Worm (Caenorhabditis elegans): ENCODE measurements around the gene F02D8.1.
A peak's percentile ranks its signal among the peaks of the same experiment; 100 is the strongest.

F02D8.1 gene

DNA sequence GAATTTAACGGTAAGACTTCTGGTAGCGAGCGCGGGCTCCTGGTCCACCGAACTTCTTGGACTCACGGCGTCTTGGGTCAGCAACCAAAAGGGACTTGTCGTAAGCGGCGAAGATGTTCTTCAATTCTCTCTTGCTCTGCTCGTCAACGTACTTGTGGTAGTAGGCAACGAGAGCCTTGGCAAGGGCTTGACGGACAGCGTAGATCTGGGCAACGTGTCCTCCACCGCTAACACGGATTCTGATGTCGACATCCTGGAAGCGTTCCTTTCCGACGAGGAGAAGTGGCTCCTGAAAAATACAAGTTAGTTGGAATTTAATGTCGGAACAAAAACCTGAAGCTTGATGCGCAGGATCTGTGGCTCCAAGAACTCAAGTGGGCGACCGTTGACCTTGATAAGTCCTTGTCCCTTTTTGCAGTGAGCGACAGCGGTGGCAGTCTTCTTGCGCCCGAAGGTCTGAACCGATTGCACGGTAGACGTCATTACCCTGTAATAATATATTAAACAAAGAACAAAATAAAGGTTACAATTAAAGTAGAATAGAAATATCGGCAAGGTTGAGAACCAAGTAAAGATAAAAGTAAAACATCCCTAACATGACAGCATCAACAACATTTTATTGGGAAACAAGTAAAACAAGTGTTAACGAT, 21.7 kb upstream of the F02D8.1 start, which contains the start of gene rps-16:
Gene rps-16 (minus strand): TSS at position 487 of the 650 bp plus-strand sequence.
- TF ChIP-seq dao-5 (tag; optimal IDR thresholded peaks at IDR 0.05), result peak; percentile 19
- TF ChIP-seq W03F9.2 (tag; optimal IDR thresholded peaks at IDR 0.05), result no peak

DNA sequence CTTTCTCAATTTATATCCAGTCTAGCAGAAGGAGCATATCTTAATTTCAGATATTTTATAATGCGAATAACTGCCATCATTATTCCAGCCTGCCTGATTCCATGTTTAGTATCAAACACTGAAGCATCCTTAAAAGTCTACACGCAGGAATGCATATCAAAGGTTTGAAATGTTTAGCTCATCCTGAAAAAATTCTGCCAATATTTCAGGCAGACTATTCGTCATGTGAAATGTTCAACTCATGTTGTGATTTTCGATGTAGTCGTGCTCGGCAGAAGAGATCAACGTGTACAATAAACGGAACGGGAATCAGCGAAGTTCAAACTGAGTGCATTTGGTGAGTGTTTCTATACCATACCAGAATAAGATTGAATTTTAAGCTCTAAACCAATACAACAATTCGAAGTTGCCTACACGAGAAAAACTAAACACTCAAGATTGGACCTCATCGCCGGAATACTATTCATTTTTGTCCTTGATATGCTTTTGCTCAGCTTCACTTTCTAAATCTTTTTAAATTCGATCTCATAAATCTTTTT, 21.1 kb upstream of the F02D8.1 start, which contains the start of gene T01C3.11:
Gene T01C3.11 (plus strand): TSS at position 51 of the 539 bp plus-strand sequence.
- TF ChIP-seq him-1 (tag; optimal IDR thresholded peaks at IDR 0.05) (no peak), dao-5 (tag; optimal IDR thresholded peaks at IDR 0.05) (no peak), W03F9.2 (tag; optimal IDR thresholded peaks at IDR 0.05) (no peak)

- no peak for TF ChIP-seq W03F9.2 (tag; optimal IDR thresholded peaks at IDR 0.05)
- TF ChIP-seq him-1 (tag; optimal IDR thresholded peaks at IDR 0.05), result no peak
- TF ChIP-seq dao-5 (tag; optimal IDR thresholded peaks at IDR 0.05), result no peak
Measured at ce11 chrV:14996236-14996635, 17.7 kb upstream of the F02D8.1 start, which contains the start of gene irld-14. TSS of gene irld-14 (plus strand) at chrV:14996536.

- TF ChIP-seq W03F9.2 (tag; optimal IDR thresholded peaks at IDR 0.05) (no peak), dao-5 (tag; optimal IDR thresholded peaks at IDR 0.05) (no peak), him-1 (tag; optimal IDR thresholded peaks at IDR 0.05) (no peak)
Measured at ce11 chrV:14993620-14994019, 15.1 kb upstream of the F02D8.1 start, which contains the start of gene fil-1. TSS of gene fil-1 (plus strand) at chrV:14993838.

ce11 chrV:14992627-14993117, 14.2 kb upstream of the F02D8.1 start, which contains the start of gene T01C3.3:
TSS of gene T01C3.3 (minus strand) at chrV:14992677.
- TF ChIP-seq dao-5 (tag; optimal IDR thresholded peaks at IDR 0.05), result no peak
- TF ChIP-seq him-1 (tag; optimal IDR thresholded peaks at IDR 0.05), result no peak
- TF ChIP-seq W03F9.2 (tag; optimal IDR thresholded peaks at IDR 0.05), result no peak

ce11 chrV:14991489-14991888, 13.0 kb upstream of the F02D8.1 start:
- TF ChIP-seq him-1 (tag; optimal IDR thresholded peaks at IDR 0.05) (no peak), W03F9.2 (tag; optimal IDR thresholded peaks at IDR 0.05) (no peak), dao-5 (tag; optimal IDR thresholded peaks at IDR 0.05) (no peak)

- TF ChIP-seq dao-5 (tag; optimal IDR thresholded peaks at IDR 0.05) (no peak), him-1 (tag; optimal IDR thresholded peaks at IDR 0.05) (no peak), W03F9.2 (tag; optimal IDR thresholded peaks at IDR 0.05) (no peak)
Measured at ce11 chrV:14990843-14991242, 12.3 kb upstream of the F02D8.1 start, which contains the start of the genes cdt-2 and T01C3.2. TSS of gene cdt-2 (minus strand) at chrV:14991126. TSS of gene T01C3.2 (plus strand) at chrV:14991168.

ce11 chrV:14984593-14984992, 6.1 kb upstream of the F02D8.1 start, which contains the start of gene F02D8.4:
TSS of gene F02D8.4 (plus strand) at chrV:14984893.
- TF ChIP-seq him-1 (tag; optimal IDR thresholded peaks at IDR 0.05) (no peak), W03F9.2 (tag; optimal IDR thresholded peaks at IDR 0.05) (no peak), dao-5 (tag; optimal IDR thresholded peaks at IDR 0.05) (no peak)

DNA sequence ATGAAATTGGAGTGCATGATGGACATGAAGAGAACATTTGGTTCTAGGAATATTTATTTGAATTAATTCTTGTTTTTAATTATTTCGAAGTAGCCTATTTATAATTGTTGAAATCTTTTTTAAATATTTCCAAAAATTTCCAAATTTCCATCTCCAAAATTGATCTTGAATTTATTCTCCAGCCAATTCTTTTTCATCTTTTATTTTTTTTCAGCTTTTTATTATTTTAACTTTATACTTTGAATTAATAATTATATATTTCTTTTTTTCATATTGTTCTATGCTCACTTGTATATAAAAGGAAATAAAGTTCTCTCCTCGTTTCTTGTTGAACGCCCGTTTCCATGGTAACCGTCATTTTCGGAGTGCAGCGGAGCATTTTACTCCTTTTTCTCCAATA, 1.4 kb upstream of the F02D8.1 start, which contains the start of gene xbx-1:
Gene xbx-1 (plus strand): TSS at position 301 of the 400 bp plus-strand sequence.
- TF ChIP-seq dao-5 (tag; optimal IDR thresholded peaks at IDR 0.05) (no peak), W03F9.2 (tag; optimal IDR thresholded peaks at IDR 0.05) (no peak), him-1 (tag; optimal IDR thresholded peaks at IDR 0.05) (no peak)

DNA sequence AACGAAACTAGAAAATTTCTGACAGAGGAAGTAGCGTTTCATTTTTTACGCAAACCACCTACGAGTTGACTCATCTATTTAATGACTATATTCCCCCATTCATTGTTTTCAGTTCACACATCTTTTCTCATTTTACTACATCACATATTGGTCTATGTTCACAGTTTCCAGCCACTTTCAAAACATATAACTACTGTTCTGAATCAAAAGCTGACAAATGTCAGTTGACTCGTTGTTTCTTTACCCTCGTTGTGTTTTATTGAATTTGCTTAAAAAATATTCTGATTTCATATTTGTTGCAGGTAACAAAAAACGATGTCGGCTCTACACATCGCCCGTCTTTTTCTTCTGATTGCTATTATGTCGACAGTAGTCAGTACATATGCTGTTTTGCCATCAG, 7.4 kb downstream of the F02D8.1 start, which contains the start of gene nlp-59:
Gene nlp-59 (plus strand): TSS at position 301 of the 400 bp plus-strand sequence.
- TF ChIP-seq W03F9.2 (tag; optimal IDR thresholded peaks at IDR 0.05), result no peak
- TF ChIP-seq dao-5 (tag; optimal IDR thresholded peaks at IDR 0.05), result no peak
- no peak for TF ChIP-seq him-1 (tag; optimal IDR thresholded peaks at IDR 0.05)

ce11 chrV:14955676-14956075, 22.8 kb downstream of the F02D8.1 start, which contains the start of gene F02D8.9:
TSS of gene F02D8.9 (minus strand) at chrV:14955776.
- no peak for TF ChIP-seq W03F9.2 (tag; optimal IDR thresholded peaks at IDR 0.05)
- TF ChIP-seq dao-5 (tag; optimal IDR thresholded peaks at IDR 0.05), result no peak
- TF ChIP-seq him-1 (tag; optimal IDR thresholded peaks at IDR 0.05), result no peak

DNA sequence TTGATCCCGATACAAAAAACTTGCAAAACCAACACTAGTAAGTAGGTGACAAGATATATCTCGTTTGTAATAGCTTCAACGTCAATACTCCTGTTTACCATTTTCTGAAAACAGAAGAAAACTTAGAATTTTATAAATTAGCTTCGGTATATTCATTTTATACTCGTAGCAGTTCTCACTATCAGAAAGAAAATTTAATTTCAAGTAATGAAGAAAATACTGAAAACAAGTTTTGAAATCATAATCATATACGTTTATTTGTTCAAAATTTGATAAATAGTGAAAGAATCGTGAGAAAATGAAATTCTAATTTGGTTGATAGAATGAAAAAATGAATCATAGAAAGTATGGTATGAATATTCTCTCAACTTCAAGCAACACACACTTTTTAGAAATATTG, 23.9 kb downstream of the F02D8.1 start, which contains the start of gene C30G7.5:
Gene C30G7.5 (minus strand): TSS at position 101 of the 400 bp plus-strand sequence.
- TF ChIP-seq him-1 (tag; optimal IDR thresholded peaks at IDR 0.05), result no peak
- no peak for TF ChIP-seq dao-5 (tag; optimal IDR thresholded peaks at IDR 0.05)
- no peak for TF ChIP-seq W03F9.2 (tag; optimal IDR thresholded peaks at IDR 0.05)

DNA sequence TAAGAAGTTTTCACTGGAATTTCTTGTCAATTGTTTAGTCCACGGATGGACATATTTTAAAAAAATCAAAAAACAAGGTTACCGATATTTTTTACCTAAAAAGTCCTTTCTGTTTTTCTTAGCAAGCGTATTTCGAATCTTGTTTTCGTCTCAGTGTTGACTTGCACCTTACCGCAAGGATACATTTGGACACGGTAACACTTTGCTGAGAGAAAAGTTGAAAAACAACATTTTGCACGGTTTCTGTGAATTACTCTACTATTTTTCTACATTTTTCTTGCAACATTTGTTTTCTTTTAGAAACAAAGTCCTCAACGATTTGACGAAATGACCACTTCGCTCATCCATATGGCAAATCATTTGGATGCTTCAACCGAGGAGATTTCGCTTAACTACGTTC, 29.0 kb downstream of the F02D8.1 start, which contains the start of gene hil-1:
Gene hil-1 (plus strand): TSS at position 301 of the 400 bp plus-strand sequence.
- TF ChIP-seq him-1 (tag; optimal IDR thresholded peaks at IDR 0.05), result no peak
- no peak for TF ChIP-seq dao-5 (tag; optimal IDR thresholded peaks at IDR 0.05)
- no peak for TF ChIP-seq W03F9.2 (tag; optimal IDR thresholded peaks at IDR 0.05)

DNA sequence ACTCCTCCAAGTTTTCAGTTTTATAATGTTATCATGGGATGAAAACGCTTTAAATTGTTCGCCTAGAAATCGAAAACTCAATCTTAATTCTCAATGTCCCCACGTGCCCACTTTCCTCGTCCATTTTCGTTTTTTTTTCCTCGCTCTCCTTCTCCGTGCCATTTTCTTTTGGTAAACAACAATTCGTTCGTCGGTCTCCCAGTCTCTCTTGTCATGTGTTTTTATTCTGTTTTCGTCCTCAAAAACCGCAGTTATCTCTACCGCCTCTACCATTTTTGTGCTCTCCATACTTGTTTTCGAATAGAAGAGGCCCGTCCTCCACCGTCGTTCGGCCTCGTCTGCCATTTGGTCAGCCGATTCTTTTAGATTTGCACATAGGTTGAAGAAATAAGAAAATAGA, 29.9 kb downstream of the F02D8.1 start:
- no peak for TF ChIP-seq him-1 (tag; optimal IDR thresholded peaks at IDR 0.05)
- TF ChIP-seq W03F9.2 (tag; optimal IDR thresholded peaks at IDR 0.05), result no peak
- no peak for TF ChIP-seq dao-5 (tag; optimal IDR thresholded peaks at IDR 0.05)

Data from whole organism, L4/young adult.